Worm (Caenorhabditis elegans) whole organism, midembryonic: ENCODE data around the gene srx-90.

Experiments
- med-1 ChIP-seq: sonication (generic microtip); optimal IDR thresholded peaks from 2 replicates; lab custom pipeline; 2017; ENCODE audit warnings: missing genetic modification characterization, mild to moderate bottlenecking, missing compliant biosample characterization, antibody characterized with exemption, missing genetic modification reagents; ENCODE audit not compliant: insufficient read depth
- tab-1 ChIP-seq: fragments of 200-800 bp; sonication (Bioruptor generic); IDR thresholded peaks from 2 replicates; pipeline ENCODE4 v1.3.6; 2022; ENCODE audit warnings: missing genetic modification characterization, missing compliant biosample characterization
- ztf-29 ChIP-seq: fragments of 200-800 bp; sonication (Bioruptor generic); IDR thresholded peaks from 2 replicates; pipeline ENCODE4 v1.3.6; 2022; ENCODE audit warnings: missing genetic modification reagents, missing genetic modification characterization, missing compliant biosample characterization

DNA sequence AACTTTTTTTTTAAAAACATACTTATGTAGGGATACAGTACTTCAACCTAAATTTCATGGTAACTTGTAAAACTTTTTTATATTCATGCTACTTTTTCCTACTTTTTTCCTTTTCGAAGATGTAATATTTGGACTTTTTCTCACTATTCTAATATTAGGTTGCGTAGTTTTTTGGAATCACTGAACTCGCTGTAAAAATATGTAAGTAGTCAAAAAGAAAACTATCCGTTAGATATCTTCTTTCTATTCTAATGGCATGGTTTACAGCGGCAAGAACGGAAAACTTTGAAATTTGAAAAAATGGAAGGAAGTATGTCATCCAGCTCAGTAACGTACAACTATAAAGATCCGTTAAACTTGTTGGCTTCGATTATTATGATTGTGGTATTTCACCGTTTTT is 8.5 kb downstream of the srx-90 start, which contains the start of gene srx-82:
- TF ChIP-seq tab-1 (GFP tag; lab: Robert Waterston, UW) (no peak), ztf-29 (GFP tag; lab: Robert Waterston, UW) (no peak), med-1 (GFP tag; lab: Kevin White, UChicago) (no peak)
